Fruit fly (Drosophila melanogaster): ENCODE data around the gene CG6999.

Gene CG6999

DNA sequence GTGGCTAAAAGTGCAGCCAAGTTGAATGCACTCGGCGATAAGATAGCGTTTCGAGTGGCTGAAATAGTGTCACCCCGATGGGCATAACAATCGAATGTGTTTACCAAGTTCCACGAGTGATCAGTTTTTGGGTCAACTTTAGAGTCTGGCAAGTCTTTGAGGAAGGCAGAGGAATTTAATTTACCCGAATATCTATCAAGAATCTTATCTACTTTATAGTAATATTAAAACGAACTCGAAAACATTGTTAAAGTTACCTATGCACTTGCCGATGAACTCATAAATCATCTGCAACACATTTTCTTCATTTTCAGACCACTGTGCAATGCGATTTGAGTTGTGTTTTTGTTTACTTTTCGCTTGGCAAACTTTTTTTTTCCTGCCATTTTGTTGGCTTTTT is 26.9 kb upstream of the CG6999 start (continued):
- TF ChIP-seq CG4318 (GFP tag; optimal IDR thresholded peaks at IDR 0.05) (peak; percentile 52), CG31627 (GFP tag; optimal IDR thresholded peaks at IDR 0.05) (peak; percentile 14), CG32006 (GFP tag; optimal IDR thresholded peaks at IDR 0.05) (peak; percentile 66), OdsH (GFP tag; optimal IDR thresholded peaks at IDR 0.05) (peak; percentile 45), Eip93F (GFP tag; optimal IDR thresholded peaks at IDR 0.05) (no peak), Hr39 (GFP tag; optimal IDR thresholded peaks at IDR 0.05) (peak; percentile 16), Smox (GFP tag; optimal IDR thresholded peaks at IDR 0.05) (peak; percentile 17), dac (GFP tag; optimal IDR thresholded peaks at IDR 0.05) (peak; percentile 29), fd59A (GFP tag; optimal IDR thresholded peaks at IDR 0.05) (no peak), CG6808 (GFP tag; optimal IDR thresholded peaks at IDR 0.05) (peak; percentile 46), Hr4 (GFP tag; optimal IDR thresholded peaks at IDR 0.05) (peak; percentile 71), CG15336 (GFP tag; IDR thresholded peaks at IDR 0.05) (peak; percentile 50; the same call in 1 of the 2 replicates)

DNA sequence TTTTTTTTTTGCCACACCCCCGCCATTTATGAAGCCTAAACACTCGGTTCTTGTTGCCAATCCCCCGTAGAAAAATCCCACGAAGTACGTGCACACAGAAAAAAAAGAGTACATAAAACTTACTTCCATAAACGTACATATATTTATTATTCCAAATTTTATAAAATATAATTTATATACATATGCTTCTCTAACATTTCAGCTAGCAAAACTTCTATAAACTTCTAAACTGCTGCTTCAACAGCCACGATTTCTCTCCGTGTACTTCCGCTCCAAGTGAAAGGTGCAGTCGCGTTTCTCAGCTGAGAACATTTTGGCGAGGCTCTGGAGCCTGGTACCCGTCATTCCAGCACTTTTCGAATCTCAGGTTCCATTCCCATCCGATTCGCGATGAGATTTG is 25.5 kb upstream of the CG6999 start:
- TF ChIP-seq Sox102F (GFP tag; optimal IDR thresholded peaks at IDR 0.05), result peak; percentile 50
- TF ChIP-seq Hr39 (GFP tag; optimal IDR thresholded peaks at IDR 0.05), result peak; percentile 35
- TF ChIP-seq CG34406 (GFP tag; optimal IDR thresholded peaks at IDR 0.05), result peak; percentile 53
- peak; percentile 63 for TF ChIP-seq Gug (GFP tag; IDR thresholded peaks at IDR 0.05)
- peak; percentile 63 for TF ChIP-seq OdsH (GFP tag; optimal IDR thresholded peaks at IDR 0.05)
- peak; percentile 86 for TF ChIP-seq svp (GFP tag)
- TF ChIP-seq CG8319 (GFP tag; optimal IDR thresholded peaks at IDR 0.05), result no peak
- TF ChIP-seq Eip78C (GFP tag), result peak; percentile 90
- TF ChIP-seq CG10631 (GFP tag; optimal IDR thresholded peaks at IDR 0.05), result peak; percentile 64
- peak; percentile 41 to 58 for TF ChIP-seq ss (GFP tag; optimal IDR thresholded peaks at IDR 0.05)
- peak; percentile 76 for TF ChIP-seq CG8119 (GFP tag; IDR thresholded peaks at IDR 0.05)
- TF ChIP-seq CG6854 (GFP tag; optimal IDR thresholded peaks at IDR 0.05), result no peak
- TF ChIP-seq CG6163 (GFP tag; IDR thresholded peaks at IDR 0.05), result peak; percentile 79
- peak; percentile 8 for TF ChIP-seq pdm3 (GFP tag; optimal IDR thresholded peaks at IDR 0.05)
- TF ChIP-seq CG11294 (GFP tag; IDR thresholded peaks at IDR 0.05), result peak; percentile 53
- peak; percentile 34 for TF ChIP-seq CG31627 (GFP tag; optimal IDR thresholded peaks at IDR 0.05)
- TF ChIP-seq acj6 (GFP tag; optimal IDR thresholded peaks at IDR 0.05), result peak; percentile 59
- TF ChIP-seq Hr4 (GFP tag; optimal IDR thresholded peaks at IDR 0.05), result peak; percentile 21
- TF ChIP-seq vri (GFP tag; optimal IDR thresholded peaks at IDR 0.05), result peak; percentile 43
- TF ChIP-seq Ets96B (tag; optimal IDR thresholded peaks at IDR 0.05), result peak; percentile 27
- no peak for TF ChIP-seq CG11762 (GFP tag; optimal IDR thresholded peaks at IDR 0.05; ENCODE audit: insufficient read depth)
- TF ChIP-seq Ets21C (GFP tag; optimal IDR thresholded peaks at IDR 0.05), result peak; percentile 23
- peak; percentile 51 for TF ChIP-seq CG6792 (GFP tag; optimal IDR thresholded peaks at IDR 0.05)
- no peak for TF ChIP-seq CG6808 (GFP tag; optimal IDR thresholded peaks at IDR 0.05)
- peak; percentile 54 for TF ChIP-seq esn (GFP tag; optimal IDR thresholded peaks at IDR 0.05)
- peak; percentile 65 for TF ChIP-seq eg (GFP tag; IDR thresholded peaks at IDR 0.05)
- TF ChIP-seq CG8632 (GFP tag; optimal IDR thresholded peaks at IDR 0.05), result peak; percentile 46
- no peak for TF ChIP-seq CG11902 (GFP tag; optimal IDR thresholded peaks at IDR 0.05)
- peak; percentile 39 for TF ChIP-seq lz (GFP tag; optimal IDR thresholded peaks at IDR 0.05)
- peak; percentile 41 for TF ChIP-seq CG10669 (GFP tag; optimal IDR thresholded peaks at IDR 0.05)
- peak; percentile 5 for TF ChIP-seq CG4318 (GFP tag; optimal IDR thresholded peaks at IDR 0.05)
- TF ChIP-seq CG3032 (tag; optimal IDR thresholded peaks at IDR 0.05), result peak; percentile 55
- TF ChIP-seq Sox14 (GFP tag; optimal IDR thresholded peaks at IDR 0.05), result peak; percentile 20
- no peak for TF ChIP-seq CG1621 (tag; optimal IDR thresholded peaks at IDR 0.05)
- TF ChIP-seq fkh (GFP tag; optimal IDR thresholded peaks at IDR 0.05), result no peak
- no peak for TF ChIP-seq CG9139 (GFP tag; optimal IDR thresholded peaks at IDR 0.05)
- TF ChIP-seq Lpt (GFP tag; optimal IDR thresholded peaks at IDR 0.05), result no peak
- TF ChIP-seq CG3919 (GFP tag; optimal IDR thresholded peaks at IDR 0.05), result peak; percentile 41
- TF ChIP-seq achi (GFP tag; optimal IDR thresholded peaks at IDR 0.05), result peak; percentile 72
- TF ChIP-seq salr (GFP tag; optimal IDR thresholded peaks at IDR 0.05), result peak in 1 of 2 experiments; percentile 2
- TF ChIP-seq CG6276 (GFP tag; optimal IDR thresholded peaks at IDR 0.05), result no peak
- peak; percentile 65 for TF ChIP-seq Met (GFP tag; optimal IDR thresholded peaks at IDR 0.05)
- peak; percentile 48 for TF ChIP-seq net (GFP tag; optimal IDR thresholded peaks at IDR 0.05)
- TF ChIP-seq CG7368 (GFP tag; optimal IDR thresholded peaks at IDR 0.05), result no peak

Measured in whole organism, prepupa.